Fruit fly (Drosophila melanogaster): ENCODE data around the gene Mesh1.

Gene Mesh1

dm6 chr3R:29212534-29212933 lies 10.2 kb upstream of the Mesh1 start:
- TF ChIP-seq cad (GFP tag; optimal IDR thresholded peaks at IDR 0.05) (no peak), sr (GFP tag; IDR thresholded peaks at IDR 0.05) (0 out of 3 replicates have a peak, but pooled peaks have one; percentile 20), crol (GFP tag; IDR thresholded peaks at IDR 0.05) (peak; percentile 31; the same call in 1 of the 2 replicates), Dfd (GFP tag; optimal IDR thresholded peaks at IDR 0.05) (no peak), Hr39 (optimal IDR thresholded peaks at IDR 0.05) (peak; percentile 87)

dm6 chr3R:29211702-29212101 lies 9.4 kb upstream of the Mesh1 start:
- TF ChIP-seq CG34376 (GFP tag; optimal IDR thresholded peaks at IDR 0.05) (no peak), Drgx (GFP tag; IDR thresholded peaks at IDR 0.05) (peak; percentile 40; the same call in 1 of the 2 replicates), C15 (GFP tag; IDR thresholded peaks at IDR 0.05) (no peak), bsh (GFP tag; optimal IDR thresholded peaks at IDR 0.05) (peak in 1 of 2 experiments; percentile 41)

- peak; percentile 32 for TF ChIP-seq CG7839 (tag; optimal IDR thresholded peaks at IDR 0.05)
- no peak for TF ChIP-seq CG3281 (GFP tag; optimal IDR thresholded peaks at IDR 0.05)
- 0 out of 2 replicates have a peak, but pooled peaks have one; percentile 35 for TF ChIP-seq CG17328 (GFP tag; IDR thresholded peaks at IDR 0.05)
- TF ChIP-seq CG14014 (GFP tag; IDR thresholded peaks at IDR 0.05) = no peak
- peak; percentile 9 for TF ChIP-seq Ets65A (GFP tag)
- peak; percentile 37 for TF ChIP-seq CoRest (tag; optimal IDR thresholded peaks at IDR 0.05)
- TF ChIP-seq CkIIα-i1 (GFP tag; IDR thresholded peaks at IDR 0.05) = no peak
- TF ChIP-seq Oli (tag; optimal IDR thresholded peaks at IDR 0.05) = peak; percentile 20
- no peak for TF ChIP-seq ara (GFP tag; IDR thresholded peaks at IDR 0.05)
- peak; percentile 4 for TF ChIP-seq Usf (GFP tag; optimal IDR thresholded peaks at IDR 0.05)
- peak in 1 of 2 experiments; percentile 5 for TF ChIP-seq chif (GFP tag; optimal IDR thresholded peaks at IDR 0.05)
- peak; percentile 4 for TF ChIP-seq Camta (GFP tag; optimal IDR thresholded peaks at IDR 0.05)
- peak; percentile 91 for TF ChIP-seq grau (tag; optimal IDR thresholded peaks at IDR 0.05)
- TF ChIP-seq D19A (tag; optimal IDR thresholded peaks at IDR 0.05) = peak; percentile 2
- TF ChIP-seq CG14710 (tag; optimal IDR thresholded peaks at IDR 0.05) = peak; percentile 19
- 0 out of 3 replicates have a peak, but pooled peaks have one; percentile 31 for TF ChIP-seq zfh1 (GFP tag; IDR thresholded peaks at IDR 0.05)
- peak; percentile 6 for TF ChIP-seq CG8388 (GFP tag; optimal IDR thresholded peaks at IDR 0.05)
- TF ChIP-seq CG12769 (tag; optimal IDR thresholded peaks at IDR 0.05) = peak; percentile 93
- peak; percentile 38; the same call in 2 of the 3 replicates for TF ChIP-seq croc (GFP tag; conservative IDR thresholded peaks at IDR 0.05)
- peak; percentile 53 for TF ChIP-seq CG2712 (tag; optimal IDR thresholded peaks at IDR 0.05)
- TF ChIP-seq CG8924 (tag; optimal IDR thresholded peaks at IDR 0.05) = peak; percentile 5
- TF ChIP-seq CG6689 (GFP tag; IDR thresholded peaks at IDR 0.05) = peak; percentile 30; the same call in 1 of the 2 replicates
- no peak for TF ChIP-seq CG1529 (GFP tag; optimal IDR thresholded peaks at IDR 0.05)
- peak; percentile 4 for TF ChIP-seq CG15601 (tag; optimal IDR thresholded peaks at IDR 0.05)
- TF ChIP-seq CG10267 (tag; optimal IDR thresholded peaks at IDR 0.05) = peak; percentile 15
- no peak for TF ChIP-seq CG34376 (GFP tag; optimal IDR thresholded peaks at IDR 0.05)
- TF ChIP-seq lola (GFP tag; optimal IDR thresholded peaks at IDR 0.05) = peak in 1 of 3 experiments; percentile 70
- no peak for TF ChIP-seq scrt (GFP tag; optimal IDR thresholded peaks at IDR 0.05)
- peak; percentile 37 for TF ChIP-seq CG10979 (tag; optimal IDR thresholded peaks at IDR 0.05)
- 0 out of 3 replicates have a peak, but pooled peaks have one; percentile 18 for TF ChIP-seq CG17361 (GFP tag; IDR thresholded peaks at IDR 0.05)
- no peak for TF ChIP-seq sc (optimal IDR thresholded peaks at IDR 0.05)
- no peak for TF ChIP-seq sc (GFP tag; optimal IDR thresholded peaks at IDR 0.05)
- TF ChIP-seq CG33557 (GFP tag; optimal IDR thresholded peaks at IDR 0.05) = peak; percentile 7
- TF ChIP-seq CG31441 (GFP tag; IDR thresholded peaks at IDR 0.05) = peak; percentile 48
- TF ChIP-seq Drgx (GFP tag; IDR thresholded peaks at IDR 0.05) = peak; percentile 71
- TF ChIP-seq Lpt (GFP tag; optimal IDR thresholded peaks at IDR 0.05) = no peak
- peak; percentile 11 for TF ChIP-seq zfh2 (GFP tag; optimal IDR thresholded peaks at IDR 0.05)
- TF ChIP-seq CG7963 (GFP tag; IDR thresholded peaks at IDR 0.05; ENCODE audit: partially characterized antibody) = no peak
These were observed 8.4 kb upstream of the Mesh1 start for dm6 chr3R:29210542-29211393.
